Fruit fly (Drosophila melanogaster) whole organism, embryonic: ENCODE data around the gene Ctr1A.

Source experiments
- ATbp ChIP-seq: fragments of 200-800 bp; sonication (Bioruptor generic); optimal IDR thresholded peaks from 2 replicates; lab custom pipeline; 2017; ENCODE audit warnings: missing biosample characterization, mild to moderate bottlenecking, missing genetic modification characterization, missing genetic modification reagents
- C15 ChIP-seq: fragments of 200-800 bp; sonication (Bioruptor generic); IDR thresholded peaks from 3 replicates; pipeline ENCODE4 v1.3.6; 2022; ENCODE audit warnings: missing biosample characterization, missing genetic modification characterization
- CG10543 ChIP-seq: fragments of 200-800 bp; sonication (Bioruptor generic); optimal IDR thresholded peaks from 3 replicates; lab custom pipeline; 2017; ENCODE audit warnings: missing biosample characterization, mild to moderate bottlenecking, missing genetic modification characterization, moderate library complexity
- CG14710 ChIP-seq: fragments of 200-800 bp; sonication (Bioruptor generic); optimal IDR thresholded peaks from 3 replicates; lab custom pipeline; 2019; ENCODE audit warnings: missing biosample characterization, mild to moderate bottlenecking, missing genetic modification characterization, moderate library complexity
- CG1529 ChIP-seq: fragments of 200-800 bp; sonication (Bioruptor generic); optimal IDR thresholded peaks from 3 replicates; lab custom pipeline; 2018; ENCODE audit warnings: missing biosample characterization, missing genetic modification characterization
- CG2129 ChIP-seq: fragments of 200-800 bp; sonication (Bioruptor generic); IDR thresholded peaks from 2 replicates; pipeline ENCODE4 v1.3.6; 2022; ENCODE audit warnings: missing biosample characterization, missing genetic modification characterization; ENCODE audit not compliant: partially characterized antibody
- CG2678 ChIP-seq: fragments of 200-800 bp; sonication (Bioruptor generic); optimal IDR thresholded peaks from 3 replicates; lab custom pipeline; 2019; ENCODE audit warnings: missing biosample characterization, mild to moderate bottlenecking, missing genetic modification characterization, moderate library complexity
- CG31224 ChIP-seq: fragments of 200-800 bp; sonication (Bioruptor generic); IDR thresholded peaks from 2 replicates; pipeline ENCODE4 v1.3.6; 2022; ENCODE audit warnings: missing biosample characterization, missing genetic modification characterization
- CG32767 ChIP-seq: fragments of 200-800 bp; sonication (Bioruptor generic); IDR thresholded peaks from 2 replicates; pipeline ENCODE4 v1.3.6; 2022; ENCODE audit warnings: missing biosample characterization, missing genetic modification characterization
- CG42726 ChIP-seq: fragments of 200-800 bp; sonication (Bioruptor generic); IDR thresholded peaks from 2 replicates; pipeline ENCODE4 v1.3.6; 2022; ENCODE audit warnings: missing biosample characterization, missing genetic modification characterization; ENCODE audit not compliant: partially characterized antibody
- CG6272 ChIP-seq: fragments of 200-800 bp; sonication (Bioruptor generic); IDR thresholded peaks from 2 replicates; pipeline ENCODE4 v1.3.6; 2022; ENCODE audit warnings: missing biosample characterization, missing genetic modification characterization
- CG8281 ChIP-seq: fragments of 200-800 bp; sonication (Bioruptor generic); optimal IDR thresholded peaks from 2 replicates; lab custom pipeline; 2018; ENCODE audit warnings: missing biosample characterization, mild to moderate bottlenecking, missing genetic modification characterization, moderate library complexity
- CG8478 ChIP-seq: fragments of >200 bp; optimal IDR thresholded peaks from 2 replicates; lab custom pipeline; 2018
- CG9797 ChIP-seq: fragments of 200-800 bp; sonication (Bioruptor generic); optimal IDR thresholded peaks from 3 replicates; lab custom pipeline; 2018; ENCODE audit warnings: missing biosample characterization, mild to moderate bottlenecking, missing genetic modification characterization
- CG9932 ChIP-seq: fragments of 200-800 bp; sonication (Bioruptor generic); IDR thresholded peaks from 2 replicates; pipeline ENCODE4 v1.3.6; 2022; ENCODE audit warnings: missing biosample characterization, missing genetic modification characterization
- Dfd ChIP-seq, 2 experiments: fragments of >200 bp; optimal IDR thresholded peaks; 2 replicates each; lab custom pipeline; 2017; ENCODE audit warnings: missing biosample characterization in 2 of 2, missing genetic modification characterization in 2 of 2
- Drgx ChIP-seq: fragments of 200-800 bp; sonication (Bioruptor generic); IDR thresholded peaks from 2 replicates; pipeline ENCODE4 v1.3.6; 2022; ENCODE audit warnings: missing biosample characterization, missing genetic modification characterization
- E2f2 ChIP-seq: fragments of 200-800 bp; sonication (Bioruptor generic); IDR thresholded peaks from 2 replicates; pipeline ENCODE4 v1.3.6; 2022; ENCODE audit warnings: missing biosample characterization, missing genetic modification characterization
- Gug ChIP-seq: fragments of 200-800 bp; sonication (Bioruptor generic); IDR thresholded peaks from 4 replicates; pipeline ENCODE4 v1.3.6; 2022; ENCODE audit warnings: missing biosample characterization, missing genetic modification characterization
- HHEX ChIP-seq: fragments of 200-800 bp; sonication (Bioruptor generic); optimal IDR thresholded peaks from 3 replicates; lab custom pipeline; 2017; ENCODE audit warnings: missing biosample characterization, mild to moderate bottlenecking, missing genetic modification characterization, missing genetic modification reagents
- Hand ChIP-seq: fragments of 200-800 bp; sonication (Bioruptor generic); optimal IDR thresholded peaks from 2 replicates; lab custom pipeline; 2017; ENCODE audit warnings: mild to moderate bottlenecking, missing biosample characterization, missing genetic modification reagents, missing genetic modification characterization
- NC2α ChIP-seq: fragments of 200-800 bp; sonication (Bioruptor generic); optimal IDR thresholded peaks from 2 replicates; lab custom pipeline; 2016; ENCODE audit warnings: missing biosample characterization, missing genetic modification characterization
- Oaz ChIP-seq: fragments of 200-800 bp; sonication (Bioruptor generic); IDR thresholded peaks from 2 replicates; pipeline ENCODE4 v1.3.6; 2022; ENCODE audit warnings: missing biosample characterization, missing genetic modification characterization
- Sox100B ChIP-seq: fragments of 200-800 bp; sonication (Bioruptor generic); optimal IDR thresholded peaks from 3 replicates; lab custom pipeline; 2018; ENCODE audit warnings: missing biosample characterization, mild to moderate bottlenecking, missing genetic modification characterization
- Trl ChIP-seq, 3 experiments: fragments of >200 bp in 2 of 3; fragments of 200-800 bp in 1 of 3; sonication (Bioruptor generic) in 1 of 3; optimal IDR thresholded peaks; 2 replicates in 1 of 3; 3 replicates in 2 of 3; lab custom pipeline; 2016 to 2017; ENCODE audit warnings: missing biosample characterization in 1 of 3, missing genetic modification characterization in 1 of 3
- ab ChIP-seq: fragments of 200-800 bp; sonication (Bioruptor generic); optimal IDR thresholded peaks from 2 replicates; lab custom pipeline; 2016; ENCODE audit warnings: missing biosample characterization, missing genetic modification characterization
- btn ChIP-seq: fragments of 200-800 bp; sonication (Bioruptor generic); optimal IDR thresholded peaks from 2 replicates; lab custom pipeline; 2016; ENCODE audit warnings: missing biosample characterization, missing genetic modification characterization
- cad ChIP-seq: fragments of >200 bp; optimal IDR thresholded peaks from 2 replicates; lab custom pipeline; 2017; ENCODE audit warnings: missing biosample characterization, missing genetic modification characterization
- chif ChIP-seq, 2 experiments: fragments of 200-800 bp; sonication (Bioruptor generic); optimal IDR thresholded peaks; 3 replicates each; lab custom pipeline; 2016; ENCODE audit warnings: missing biosample characterization in 2 of 2, missing genetic modification characterization in 2 of 2
- disco-r ChIP-seq: fragments of 200-800 bp; sonication (Bioruptor generic); optimal IDR thresholded peaks from 2 replicates; lab custom pipeline; 2016; ENCODE audit warnings: missing biosample characterization, missing genetic modification characterization
- dysf ChIP-seq: fragments of 200-800 bp; sonication (Bioruptor generic); IDR thresholded peaks from 3 replicates; pipeline ENCODE4 v1.3.6; 2022; ENCODE audit warnings: missing biosample characterization, missing genetic modification characterization
- h ChIP-seq: fragments of >200 bp; optimal IDR thresholded peaks from 2 replicates; lab custom pipeline; 2017
- hb ChIP-seq: fragments of 200-800 bp; sonication (Bioruptor generic); IDR thresholded peaks from 3 replicates; pipeline ENCODE4 v1.3.6; 2022; ENCODE audit warnings: missing biosample characterization, missing genetic modification characterization; ENCODE audit not compliant: partially characterized antibody
- lilli ChIP-seq: fragments of 200-800 bp; sonication (Bioruptor generic); optimal IDR thresholded peaks from 3 replicates; lab custom pipeline; 2016; ENCODE audit warnings: missing biosample characterization, missing genetic modification characterization
- lov ChIP-seq, 2 experiments: fragments of 200-800 bp in 1 of 2; fragments of >200 bp in 1 of 2; sonication (Bioruptor generic) in 1 of 2; IDR thresholded peaks in 1 of 2; optimal IDR thresholded peaks in 1 of 2; 2 replicates in 1 of 2; 3 replicates in 1 of 2; pipeline versions ENCODE4 v1.3.6 to Lab custom; 2017 to 2022; ENCODE audit warnings: missing biosample characterization in 1 of 2, missing genetic modification characterization in 1 of 2
- luna ChIP-seq: fragments of 200-800 bp; sonication (Bioruptor generic); optimal IDR thresholded peaks from 2 replicates; lab custom pipeline; 2016; ENCODE audit warnings: missing biosample characterization, missing genetic modification characterization
- mam ChIP-seq: fragments of 200-800 bp; sonication (Bioruptor generic); optimal IDR thresholded peaks from 3 replicates; lab custom pipeline; 2016; ENCODE audit warnings: missing biosample characterization, missing genetic modification characterization
- nau ChIP-seq: fragments of 200-800 bp; sonication (Bioruptor generic); optimal IDR thresholded peaks from 3 replicates; lab custom pipeline; 2017; ENCODE audit warnings: missing biosample characterization, mild to moderate bottlenecking, missing genetic modification characterization, missing genetic modification reagents
- pan ChIP-seq, 4 experiments: fragments of >200 bp in 3 of 4; fragments of 200-800 bp in 1 of 4; sonication (Bioruptor generic) in 1 of 4; optimal IDR thresholded peaks in 3 of 4; IDR thresholded peaks in 1 of 4; 2 replicates each; pipeline versions ENCODE4 v1.3.6 to Lab custom; 2017 to 2022; ENCODE audit warnings: missing biosample characterization in 2 of 4, missing genetic modification characterization in 2 of 4, mixed read lengths in 1 of 4
- phol ChIP-seq: fragments of 200-800 bp; sonication (Bioruptor generic); optimal IDR thresholded peaks from 3 replicates; lab custom pipeline; 2018; ENCODE audit warnings: missing biosample characterization, mild to moderate bottlenecking, missing genetic modification characterization, moderate library complexity
- repo ChIP-seq: fragments of 200-800 bp; sonication (Bioruptor generic); optimal IDR thresholded peaks from 2 replicates; lab custom pipeline; 2016; ENCODE audit warnings: missing biosample characterization, missing genetic modification characterization
- ro ChIP-seq: fragments of 200-800 bp; sonication (Bioruptor generic); IDR thresholded peaks from 2 replicates; pipeline ENCODE4 v1.3.6; 2022; ENCODE audit warnings: missing biosample characterization, missing genetic modification characterization
- seq ChIP-seq: fragments of 200-800 bp; sonication (Bioruptor generic); IDR thresholded peaks from 2 replicates; pipeline ENCODE4 v1.3.6; 2022; ENCODE audit warnings: missing biosample characterization, missing genetic modification characterization
- shn ChIP-seq: fragments of 200-800 bp; sonication (Bioruptor generic); optimal IDR thresholded peaks from 3 replicates; lab custom pipeline; 2016; ENCODE audit warnings: missing biosample characterization, missing genetic modification characterization
- sisA ChIP-seq: fragments of 200-800 bp; sonication (Bioruptor generic); IDR thresholded peaks from 2 replicates; pipeline ENCODE4 v1.3.6; 2022; ENCODE audit warnings: missing biosample characterization, missing genetic modification characterization
- slbo ChIP-seq: fragments of 200-800 bp; sonication (Bioruptor generic); IDR thresholded peaks from 2 replicates; pipeline ENCODE4 v1.3.6; 2022; ENCODE audit warnings: missing biosample characterization, missing genetic modification characterization
- slou ChIP-seq: fragments of 200-800 bp; sonication (Bioruptor generic); optimal IDR thresholded peaks from 3 replicates; lab custom pipeline; 2016; ENCODE audit warnings: missing biosample characterization, missing genetic modification characterization
- sna ChIP-seq: fragments of 200-800 bp; sonication (Bioruptor generic); IDR thresholded peaks from 2 replicates; pipeline ENCODE4 v1.3.6; 2022; ENCODE audit warnings: missing biosample characterization, missing genetic modification characterization; ENCODE audit not compliant: partially characterized antibody
- tin ChIP-seq: fragments of 200-800 bp; sonication (Bioruptor generic); optimal IDR thresholded peaks from 3 replicates; lab custom pipeline; 2016; ENCODE audit warnings: missing biosample characterization, missing genetic modification characterization
- unc-4 ChIP-seq: fragments of 200-800 bp; sonication (Bioruptor generic); IDR thresholded peaks from 2 replicates; pipeline ENCODE4 v1.3.6; 2022; ENCODE audit warnings: missing biosample characterization, missing genetic modification characterization; ENCODE audit not compliant: partially characterized antibody

Ctr1A gene

dm6 chrX:6621566-6622006, 39.9 kb upstream of the Ctr1A start (continued):
- TF ChIP-seq CG10543 (GFP tag; lab: Kevin White, UChicago) (no peak), pan (optimal IDR thresholded peaks at IDR 0.05; lab: Kevin White, UChicago) (no peak), pan (GFP tag; optimal IDR thresholded peaks at IDR 0.05 in 1 of 2, IDR thresholded peaks at IDR 0.05 in 1 of 2) (peak in 1 of 2 experiments; percentile 61), ATbp (GFP tag; lab: Kevin White, UChicago) (peak; percentile 31), CG1529 (GFP tag; lab: Kevin White, UChicago) (no peak), Gug (GFP tag; lab: Robert Waterston, UW) (0 out of 4 replicates have a peak, but pooled peaks have one; percentile 4), repo (GFP tag; lab: Kevin White, UChicago) (no peak), Dfd (GFP tag; optimal IDR thresholded peaks at IDR 0.05; lab: Kevin White, UChicago) (no peak), C15 (GFP tag; lab: Robert Waterston, UW) (no peak), nau (GFP tag; lab: Kevin White, UChicago) (no peak), chif (GFP tag; optimal IDR thresholded peaks at IDR 0.05; lab: Kevin White, UChicago) (peak in 1 of 2 experiments; percentile 43), lilli (GFP tag; lab: Kevin White, UChicago) (peak; percentile 60), seq (GFP tag; lab: Robert Waterston, UW) (0 out of 2 replicates have a peak, but pooled peaks have one; percentile 20), ab (no peak), hb (GFP tag; lab: Robert Waterston, UW) (no peak), phol (tag; lab: Kevin White, UChicago) (peak; percentile 47), CG42726 (GFP tag; lab: Robert Waterston, UW) (no peak), ro (GFP tag; lab: Robert Waterston, UW) (no peak), CG2129 (GFP tag; lab: Robert Waterston, UW) (no peak), disco-r (GFP tag; lab: Kevin White, UChicago) (no peak), CG2678 (peak; percentile 64), Drgx (peak; percentile 78), CG8281 (tag; lab: Kevin White, UChicago) (no peak), CG9932 (GFP tag; lab: Robert Waterston, UW) (peak; percentile 64), CG8478 (lab: Kevin White, UChicago) (no peak), CG6272 (GFP tag; lab: Robert Waterston, UW) (no peak; the same call in 1 of the 2 replicates), slou (GFP tag; lab: Kevin White, UChicago) (no peak), lov (optimal IDR thresholded peaks at IDR 0.05; lab: Kevin White, UChicago) (no peak), lov (GFP tag; IDR thresholded peaks at IDR 0.05; lab: Robert Waterston, UW) (no peak), E2f2 (GFP tag; lab: Robert Waterston, UW) (0 out of 2 replicates have a peak, but pooled peaks have one; percentile 21), mam (GFP tag; lab: Kevin White, UChicago) (peak; percentile 28), Trl (optimal IDR thresholded peaks at IDR 0.05; lab: Kevin White, UChicago) (no peak), Trl (GFP tag; optimal IDR thresholded peaks at IDR 0.05; lab: Kevin White, UChicago) (peak; percentile 17), CG9797 (GFP tag; lab: Kevin White, UChicago) (no peak), h (lab: Kevin White, UChicago) (no peak), btn (no peak), tin (peak; percentile 50), sisA (GFP tag; lab: Robert Waterston, UW) (peak; percentile 40; the same call in 1 of the 2 replicates), CG14710 (tag; lab: Kevin White, UChicago) (peak; percentile 43), slbo (GFP tag; lab: Robert Waterston, UW) (peak; percentile 68), unc-4 (GFP tag; lab: Robert Waterston, UW) (no peak), CG31224 (peak; percentile 39; the same call in 1 of the 2 replicates), sna (GFP tag; lab: Robert Waterston, UW) (no peak), Sox100B (GFP tag; lab: Kevin White, UChicago) (peak; percentile 36), shn (no peak), Oaz (GFP tag; lab: Robert Waterston, UW) (no peak), CG32767 (GFP tag; lab: Robert Waterston, UW) (0 out of 2 replicates have a peak, but pooled peaks have one; percentile 17), luna (GFP tag; lab: Kevin White, UChicago) (no peak), HHEX (no peak), Hand (no peak), cad (GFP tag; lab: Kevin White, UChicago) (no peak), dysf (peak; percentile 72), NC2α (no peak)
